Worm (Caenorhabditis elegans): Measurements from ENCODE around the gene F10B5.3.

- no peak for TF ChIP-seq lir-3 (tag; optimal IDR thresholded peaks at IDR 0.05)
- no peak for TF ChIP-seq snpc-4 (tag; optimal IDR thresholded peaks at IDR 0.05)
- no peak for TF ChIP-seq nhr-25 (tag; optimal IDR thresholded peaks at IDR 0.05; ENCODE audit: borderline replicate concordance, insufficient read depth)
Measured at ce11 chrII:8136818-8137217, 13.0 kb downstream of the F10B5.3 start, which contains the start of gene ctns-1.
